Worm (Caenorhabditis elegans) whole organism, midembryonic: Measurements from ENCODE around the gene srh-21.

Experiments used
- T22C8.4 ChIP-seq: fragments of 200-800 bp; sonication (Bioruptor generic); IDR thresholded peaks from 2 replicates; pipeline ENCODE4 v1.3.6; 2022; ENCODE audit warnings: missing genetic modification characterization, missing compliant biosample characterization
- cog-1 ChIP-seq: sonication (generic microtip); optimal IDR thresholded peaks from 2 replicates; lab custom pipeline; 2016; ENCODE audit warnings: missing genetic modification characterization, missing compliant biosample characterization
- flt-1 ChIP-seq: fragments of 200-800 bp; sonication (Bioruptor generic); IDR thresholded peaks from 2 replicates; pipeline ENCODE4 v1.3.6; 2022; ENCODE audit warnings: missing genetic modification characterization, missing compliant biosample characterization
- klf-2 ChIP-seq: fragments of 200-800 bp; sonication (Bioruptor generic); conservative IDR thresholded peaks from 2 replicates; pipeline ENCODE4 v1.3.6; 2022; ENCODE audit warnings: missing genetic modification reagents, missing genetic modification characterization, missing compliant biosample characterization
- med-1 ChIP-seq: sonication (generic microtip); optimal IDR thresholded peaks from 2 replicates; lab custom pipeline; 2017; ENCODE audit warnings: missing genetic modification characterization, mild to moderate bottlenecking, missing compliant biosample characterization, antibody characterized with exemption, missing genetic modification reagents; ENCODE audit not compliant: insufficient read depth
- ref-1 ChIP-seq: fragments of 200-800 bp; sonication (Bioruptor generic); conservative IDR thresholded peaks from 2 replicates; pipeline ENCODE4 v1.3.6; 2022; ENCODE audit warnings: missing genetic modification reagents, missing genetic modification characterization, missing compliant biosample characterization
- tab-1 ChIP-seq: fragments of 200-800 bp; sonication (Bioruptor generic); IDR thresholded peaks from 2 replicates; pipeline ENCODE4 v1.3.6; 2022; ENCODE audit warnings: missing genetic modification characterization, missing compliant biosample characterization
- ztf-23 ChIP-seq: fragments of 200-800 bp; sonication (Bioruptor generic); IDR thresholded peaks from 2 replicates; pipeline ENCODE4 v1.3.6; 2022; ENCODE audit warnings: missing genetic modification reagents, missing genetic modification characterization, missing compliant biosample characterization
- ztf-29 ChIP-seq: fragments of 200-800 bp; sonication (Bioruptor generic); IDR thresholded peaks from 2 replicates; pipeline ENCODE4 v1.3.6; 2022; ENCODE audit warnings: missing genetic modification reagents, missing genetic modification characterization, missing compliant biosample characterization

srh-21 gene

ce11 chrV:4937337-4937736 is 10.9 kb downstream of the srh-21 start:
- TF ChIP-seq ztf-23 (GFP tag; lab: Robert Waterston, UW) = no peak
- TF ChIP-seq flt-1 = no peak
- TF ChIP-seq cog-1 (tag; lab: Kevin White, UChicago) = no peak
- no peak for TF ChIP-seq klf-2
- no peak for TF ChIP-seq ztf-29 (GFP tag; lab: Robert Waterston, UW)
- TF ChIP-seq med-1 (GFP tag; lab: Kevin White, UChicago) = no peak
- no peak for TF ChIP-seq tab-1
- no peak for TF ChIP-seq T22C8.4 (GFP tag; lab: Robert Waterston, UW)
- TF ChIP-seq ref-1 (GFP tag; lab: Robert Waterston, UW) = no peak

- TF ChIP-seq ztf-23 (GFP tag; lab: Robert Waterston, UW) (no peak), klf-2 (no peak), cog-1 (tag; lab: Kevin White, UChicago) (no peak), ztf-29 (GFP tag; lab: Robert Waterston, UW) (no peak), T22C8.4 (GFP tag; lab: Robert Waterston, UW) (no peak), ref-1 (GFP tag; lab: Robert Waterston, UW) (no peak), tab-1 (no peak), flt-1 (no peak), med-1 (GFP tag; lab: Kevin White, UChicago) (no peak)
These were observed 17.7 kb downstream of the srh-21 start, which contains the start of gene str-211 for ce11 chrV:4944219-4944618. Gene str-211 (minus strand): TSS chrV:4944319.

- TF ChIP-seq cog-1 (tag; lab: Kevin White, UChicago) (no peak), T22C8.4 (GFP tag; lab: Robert Waterston, UW) (no peak), med-1 (GFP tag; lab: Kevin White, UChicago) (no peak), tab-1 (no peak), ztf-29 (GFP tag; lab: Robert Waterston, UW) (no peak), ztf-23 (GFP tag; lab: Robert Waterston, UW) (no peak), ref-1 (GFP tag; lab: Robert Waterston, UW) (no peak), flt-1 (no peak), klf-2 (no peak)
These were observed 22.2 kb downstream of the srh-21 start, which contains the start of gene str-209 for ce11 chrV:4948635-4949034. Gene str-209 (plus strand): TSS chrV:4948935.

- TF ChIP-seq flt-1 = no peak
- no peak for TF ChIP-seq ref-1 (GFP tag; lab: Robert Waterston, UW)
- TF ChIP-seq cog-1 (tag; lab: Kevin White, UChicago) = no peak
These were observed 25.0 kb downstream of the srh-21 start, which contains the start of gene str-207 for ce11 chrV:4951434-4951833. Gene str-207 (plus strand): TSS chrV:4951734.

- TF ChIP-seq T22C8.4 (GFP tag; lab: Robert Waterston, UW) (no peak), med-1 (GFP tag; lab: Kevin White, UChicago) (no peak), tab-1 (no peak), ztf-29 (GFP tag; lab: Robert Waterston, UW) (no peak), ref-1 (GFP tag; lab: Robert Waterston, UW) (no peak), klf-2 (no peak), cog-1 (tag; lab: Kevin White, UChicago) (no peak), ztf-23 (GFP tag; lab: Robert Waterston, UW) (no peak), flt-1 (no peak)
These were observed 30.1 kb downstream of the srh-21 start, which contains the start of gene str-208 for ce11 chrV:4956529-4956928. Gene str-208 (plus strand): TSS chrV:4956829.

ce11 chrV:4957619-4958018 is 31.1 kb downstream of the srh-21 start:
- TF ChIP-seq ztf-29 (GFP tag; lab: Robert Waterston, UW) = no peak
- no peak for TF ChIP-seq cog-1 (tag; lab: Kevin White, UChicago)
- TF ChIP-seq tab-1 = no peak
- no peak for TF ChIP-seq ztf-23 (GFP tag; lab: Robert Waterston, UW)
- no peak for TF ChIP-seq flt-1
- TF ChIP-seq ref-1 (GFP tag; lab: Robert Waterston, UW) = no peak
- no peak for TF ChIP-seq med-1 (GFP tag; lab: Kevin White, UChicago)
- TF ChIP-seq klf-2 = no peak
- no peak for TF ChIP-seq T22C8.4 (GFP tag; lab: Robert Waterston, UW)

- TF ChIP-seq klf-2 (0 out of 2 replicates have a peak, but pooled peaks have one; percentile 22), med-1 (GFP tag; lab: Kevin White, UChicago) (no peak)
These were observed 34.2 kb downstream of the srh-21 start for ce11 chrV:4960686-4961085.

ce11 chrV:4962968-4963367 is 36.5 kb downstream of the srh-21 start, which contains the start of gene tam-1:
Gene tam-1 (minus strand): TSS chrV:4963102.
- no peak for TF ChIP-seq flt-1
- TF ChIP-seq ztf-29 (GFP tag; lab: Robert Waterston, UW) = 0 out of 2 replicates have a peak, but pooled peaks have one; percentile 9
- TF ChIP-seq klf-2 = no peak
- no peak for TF ChIP-seq med-1 (GFP tag; lab: Kevin White, UChicago)
- no peak for TF ChIP-seq ref-1 (GFP tag; lab: Robert Waterston, UW)
- TF ChIP-seq ztf-23 (GFP tag; lab: Robert Waterston, UW) = no peak
- TF ChIP-seq T22C8.4 (GFP tag; lab: Robert Waterston, UW) = peak; percentile 50; the same call in 1 of the 2 replicates
- no peak for TF ChIP-seq cog-1 (tag; lab: Kevin White, UChicago)
- no peak for TF ChIP-seq tab-1

ce11 chrV:4963606-4964005 is 37.1 kb downstream of the srh-21 start:
- TF ChIP-seq cog-1 (tag; lab: Kevin White, UChicago) (no peak), tab-1 (no peak), klf-2 (no peak), flt-1 (no peak), ztf-29 (GFP tag; lab: Robert Waterston, UW) (no peak), ref-1 (GFP tag; lab: Robert Waterston, UW) (no peak), T22C8.4 (GFP tag; lab: Robert Waterston, UW) (no peak), med-1 (GFP tag; lab: Kevin White, UChicago) (no peak), ztf-23 (GFP tag; lab: Robert Waterston, UW) (no peak)
